Worm (Caenorhabditis elegans) whole organism, mixed stage, embryonic: ENCODE data around the gene alkb-1.

Experiments used
- ceh-43 ChIP-seq: fragments of 200-800 bp; sonication (Bioruptor generic); optimal IDR thresholded peaks from 2 replicates; lab custom pipeline; 2018; ENCODE audit warnings: mild to moderate bottlenecking, missing genetic modification characterization, moderate library complexity, missing compliant biosample characterization
- elt-3 ChIP-seq: fragments of 150-350 bp; optimal IDR thresholded peaks from 2 replicates; lab custom pipeline; 2014; ENCODE audit warnings: missing biosample characterization, missing genetic modification characterization
- lin-13 ChIP-seq: fragments of 150-350 bp; optimal IDR thresholded peaks from 2 replicates; lab custom pipeline; 2014; ENCODE audit warnings: missing biosample characterization, missing genetic modification characterization
- nhr-76 ChIP-seq: sonication (generic microtip); optimal IDR thresholded peaks from 2 replicates; lab custom pipeline; 2017; ENCODE audit warnings: missing biosample characterization, missing genetic modification characterization

- TF ChIP-seq ceh-43 (GFP tag; lab: Kevin White, UChicago) (no peak), nhr-76 (tag; lab: Kevin White, UChicago) (no peak), elt-3 (no peak), lin-13 (no peak)
These were observed at the start of gene alkb-1 for ce11 chrII:1412359-1412907.
